Worm (Caenorhabditis elegans) whole organism, L2 larva: Measurements from ENCODE around the gene srlf-19.

Experiments used
- R02D3.7 ChIP-seq: fragments of 150-350 bp; optimal IDR thresholded peaks from 2 replicates; lab custom pipeline; 2014; ENCODE audit warnings: missing biosample characterization, missing genetic modification characterization
- ama-1 ChIP-seq: fragments of 150-350 bp; optimal IDR thresholded peaks from 2 replicates; lab custom pipeline; 2018; ENCODE audit warnings: inconsistent platforms
- ceh-16 ChIP-seq: fragments of 150-350 bp; optimal IDR thresholded peaks from 2 replicates; lab custom pipeline; 2014; ENCODE audit warnings: missing biosample characterization, missing genetic modification characterization
- egl-27 ChIP-seq: sonication (generic microtip); optimal IDR thresholded peaks from 3 replicates; lab custom pipeline; 2017; ENCODE audit warnings: missing biosample characterization, missing genetic modification reagents, missing genetic modification characterization
- fos-1 ChIP-seq: fragments of 150-350 bp; optimal IDR thresholded peaks from 2 replicates; lab custom pipeline; 2014; ENCODE audit warnings: missing biosample characterization, missing genetic modification characterization
- lin-13 ChIP-seq: fragments of 150-350 bp; optimal IDR thresholded peaks from 2 replicates; lab custom pipeline; 2014; ENCODE audit warnings: missing biosample characterization, missing genetic modification reagents, missing genetic modification characterization
- lin-39 ChIP-seq: fragments of 150-350 bp; optimal IDR thresholded peaks from 2 replicates; lab custom pipeline; 2014; ENCODE audit warnings: missing biosample characterization, missing genetic modification reagents, missing genetic modification characterization
- nhr-23 ChIP-seq: fragments of 150-350 bp; optimal IDR thresholded peaks from 2 replicates; lab custom pipeline; 2014; ENCODE audit warnings: missing biosample characterization, missing genetic modification reagents, missing genetic modification characterization
- nhr-237 ChIP-seq: fragments of 150-350 bp; optimal IDR thresholded peaks from 2 replicates; lab custom pipeline; 2014; ENCODE audit warnings: missing biosample characterization, missing genetic modification characterization
- unc-62 ChIP-seq: fragments of 150-350 bp; optimal IDR thresholded peaks from 2 replicates; lab custom pipeline; 2014; ENCODE audit warnings: missing biosample characterization, missing genetic modification reagents, missing genetic modification characterization
- ztf-4 ChIP-seq: fragments of 150-350 bp; optimal IDR thresholded peaks from 2 replicates; lab custom pipeline; 2014; ENCODE audit warnings: missing biosample characterization, missing genetic modification characterization

- TF ChIP-seq ztf-4 (tag; lab: Kevin White, UChicago) = no peak
- no peak for TF ChIP-seq ama-1 (lab: Kevin White, UChicago)
- no peak for TF ChIP-seq unc-62 (GFP tag; lab: Kevin White, UChicago)
- no peak for TF ChIP-seq fos-1 (tag; lab: Kevin White, UChicago)
- TF ChIP-seq nhr-23 = no peak
- no peak for TF ChIP-seq lin-13 (GFP tag; lab: Kevin White, UChicago)
- no peak for TF ChIP-seq nhr-237 (tag; lab: Kevin White, UChicago)
- no peak for TF ChIP-seq lin-39 (tag; lab: Kevin White, UChicago)
- no peak for TF ChIP-seq R02D3.7 (tag; lab: Kevin White, UChicago)
- no peak for TF ChIP-seq egl-27
- TF ChIP-seq ceh-16 (tag; lab: Kevin White, UChicago) = no peak
These were observed at the start of gene srlf-19 for ce11 chrV:505191-505590.
